Worm (Caenorhabditis elegans) whole organism, L4 larva: Measurements from ENCODE around the gene F47D12.9.

Experiments used
- ama-1 ChIP-seq: fragments of 150-350 bp; optimal IDR thresholded peaks from 2 replicates; lab custom pipeline; 2014; ENCODE audit warnings: inconsistent platforms, mixed read lengths
- ceh-82 ChIP-seq: sonication (generic microtip); optimal IDR thresholded peaks from 2 replicates; lab custom pipeline; 2017; ENCODE audit warnings: missing biosample characterization, missing genetic modification characterization
- hlh-11 ChIP-seq: fragments of 200-800 bp; sonication (Bioruptor generic); optimal IDR thresholded peaks from 2 replicates; lab custom pipeline; 2018; ENCODE audit warnings: mild to moderate bottlenecking, missing genetic modification characterization, missing compliant biosample characterization
- lin-13 ChIP-seq: fragments of 150-350 bp; optimal IDR thresholded peaks from 2 replicates; lab custom pipeline; 2014; ENCODE audit warnings: missing biosample characterization, missing genetic modification reagents, missing genetic modification characterization
- lin-29 ChIP-seq: fragments of 200-800 bp; sonication (Bioruptor generic); IDR thresholded peaks from 2 replicates; pipeline ENCODE4 v1.3.6; 2022; ENCODE audit warnings: missing genetic modification reagents, missing genetic modification characterization, missing compliant biosample characterization
- nhr-11 ChIP-seq: fragments of 150-350 bp; optimal IDR thresholded peaks from 2 replicates; lab custom pipeline; 2014; ENCODE audit warnings: missing biosample characterization, missing genetic modification characterization
- nhr-237 ChIP-seq: sonication (generic microtip); optimal IDR thresholded peaks from 2 replicates; lab custom pipeline; 2017; ENCODE audit warnings: missing biosample characterization, missing genetic modification characterization
- nhr-42 ChIP-seq: fragments of 200-800 bp; sonication (Bioruptor generic); IDR thresholded peaks from 2 replicates; pipeline ENCODE4 v1.3.6; 2022; ENCODE audit warnings: missing genetic modification characterization, missing compliant biosample characterization
- nhr-6 ChIP-seq: fragments of 150-350 bp; optimal IDR thresholded peaks from 2 replicates; lab custom pipeline; 2014; ENCODE audit warnings: missing biosample characterization, missing genetic modification characterization
- ztf-11 ChIP-seq: fragments of 150-350 bp; optimal IDR thresholded peaks from 2 replicates; lab custom pipeline; 2014; ENCODE audit warnings: missing biosample characterization, missing genetic modification characterization

DNA sequence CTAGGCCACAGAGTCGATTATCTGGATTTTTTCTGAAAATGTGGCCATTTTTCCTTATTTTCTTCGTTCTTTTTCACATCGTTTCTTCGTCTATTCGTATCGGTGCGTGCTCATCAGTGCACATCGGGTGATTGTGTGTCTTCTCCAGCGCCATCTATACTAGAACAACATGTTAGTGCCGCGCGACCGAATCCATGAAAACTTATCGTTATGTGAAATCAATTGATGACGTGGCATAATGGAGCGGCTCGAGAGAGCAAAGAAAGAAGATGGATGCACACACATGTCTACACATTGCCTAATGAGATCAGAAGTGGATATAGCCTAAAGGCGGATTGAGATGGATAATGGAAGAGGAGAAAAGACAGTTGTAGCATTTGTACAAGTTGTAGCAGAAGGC lies 9.1 kb upstream of the F47D12.9 start:
- TF ChIP-seq nhr-42 (GFP tag; lab: Robert Waterston, UW) (no peak), hlh-11 (tag; lab: Kevin White, UChicago) (no peak), ztf-11 (tag; lab: Kevin White, UChicago) (no peak), ceh-82 (tag; lab: Kevin White, UChicago) (no peak), nhr-6 (tag; lab: Kevin White, UChicago) (no peak), ama-1 (no peak), lin-29 (GFP tag; lab: Robert Waterston, UW) (no peak), nhr-11 (no peak), nhr-237 (tag; lab: Kevin White, UChicago) (no peak), lin-13 (GFP tag; lab: Kevin White, UChicago) (no peak)
